Worm (Caenorhabditis elegans) whole organism, early embryonic: Measurements from ENCODE around the gene nhr-84.
"Not testable (repeated sequence)": the region's sequence is repeated elsewhere in the genome, so short reads cannot be mapped to it uniquely, and the experiment has no call there.

Source experiments
- B0310.2 ChIP-seq: sonication (generic microtip); optimal IDR thresholded peaks from 2 replicates; lab custom pipeline; 2016; ENCODE audit warnings: mild to moderate bottlenecking, missing genetic modification characterization, missing compliant biosample characterization
- F13C5.2 ChIP-seq: sonication (generic microtip); optimal IDR thresholded peaks from 2 replicates; lab custom pipeline; 2017; ENCODE audit warnings: mild to moderate bottlenecking, missing genetic modification characterization, inconsistent platforms, missing compliant biosample characterization
- aly-1 ChIP-seq: sonication (generic microtip); optimal IDR thresholded peaks from 2 replicates; lab custom pipeline; 2016; ENCODE audit warnings: missing genetic modification characterization, missing compliant biosample characterization
- ama-1 ChIP-seq: fragments of 150-350 bp; optimal IDR thresholded peaks from 2 replicates; lab custom pipeline; 2014
- ceh-13 ChIP-seq: fragments of 200-800 bp; sonication (Bioruptor generic); optimal IDR thresholded peaks from 2 replicates; lab custom pipeline; 2018; ENCODE audit warnings: mild to moderate bottlenecking, missing genetic modification characterization, missing compliant biosample characterization
- ceh-36 ChIP-seq: sonication (generic microtip); optimal IDR thresholded peaks from 2 replicates; lab custom pipeline; 2016; ENCODE audit warnings: missing genetic modification characterization, inconsistent platforms, missing compliant biosample characterization
- ets-7 ChIP-seq: sonication (generic microtip); optimal IDR thresholded peaks from 2 replicates; lab custom pipeline; 2016; ENCODE audit warnings: missing genotype, missing genetic modification characterization, missing compliant biosample characterization
- flt-1 ChIP-seq: fragments of 200-800 bp; sonication (Bioruptor generic); IDR thresholded peaks from 2 replicates; pipeline ENCODE4 v1.3.6; 2022; ENCODE audit warnings: missing genetic modification characterization, missing compliant biosample characterization
- hmbx-1 ChIP-seq: sonication (generic microtip); optimal IDR thresholded peaks from 2 replicates; lab custom pipeline; 2016; ENCODE audit warnings: mild to moderate bottlenecking, missing genetic modification characterization, missing compliant biosample characterization
- hmg-4 ChIP-seq: fragments of 200-800 bp; sonication (Bioruptor generic); optimal IDR thresholded peaks from 2 replicates; lab custom pipeline; 2018; ENCODE audit warnings: mild to moderate bottlenecking, missing genetic modification characterization, missing compliant biosample characterization
- hnd-1 ChIP-seq: sonication (generic microtip); optimal IDR thresholded peaks from 2 replicates; lab custom pipeline; 2016; ENCODE audit warnings: missing genetic modification characterization, missing compliant biosample characterization
- pes-1 ChIP-seq: fragments of 200-800 bp; sonication (Bioruptor generic); IDR thresholded peaks from 2 replicates; pipeline ENCODE4 v1.3.6; 2022; ENCODE audit warnings: missing genetic modification reagents, missing genetic modification characterization, missing compliant biosample characterization
- scrt-1 ChIP-seq: fragments of 200-800 bp; sonication (Bioruptor generic); IDR thresholded peaks from 2 replicates; pipeline ENCODE4 v1.3.6; 2022; ENCODE audit warnings: missing genetic modification characterization, missing compliant biosample characterization
- sea-1 ChIP-seq: fragments of 200-800 bp; sonication (Bioruptor generic); conservative IDR thresholded peaks from 2 replicates; pipeline ENCODE4 v1.3.6; 2022; ENCODE audit warnings: missing genetic modification characterization, missing compliant biosample characterization
- tbx-11 ChIP-seq: fragments of 200-800 bp; sonication (Bioruptor generic); IDR thresholded peaks from 2 replicates; pipeline ENCODE4 v1.3.6; 2022; ENCODE audit warnings: missing genetic modification characterization, missing compliant biosample characterization
- tbx-37 ChIP-seq: fragments of 200-800 bp; sonication (Bioruptor generic); conservative IDR thresholded peaks from 2 replicates; pipeline ENCODE4 v1.3.6; 2022; ENCODE audit warnings: missing genetic modification reagents, missing genetic modification characterization, missing compliant biosample characterization
- tra-4 ChIP-seq: sonication (generic microtip); optimal IDR thresholded peaks from 2 replicates; lab custom pipeline; 2017; ENCODE audit warnings: missing genetic modification characterization, missing compliant biosample characterization

Gene nhr-84

ce11 chrV:15915919-15916318 is 36.5 kb upstream of the nhr-84 start, which contains the start of gene gst-38:
gst-38 (minus strand) TSS chrV:15916070.
- no peak for TF ChIP-seq tra-4
- TF ChIP-seq tbx-11 = no peak
- no peak for TF ChIP-seq hnd-1 (tag; lab: Kevin White, UChicago)
- TF ChIP-seq ceh-13 (GFP tag; lab: Kevin White, UChicago) = no peak
- TF ChIP-seq hmg-4 (GFP tag; lab: Kevin White, UChicago) = no peak
- TF ChIP-seq ceh-36 (tag; lab: Kevin White, UChicago) = no peak
- TF ChIP-seq F13C5.2 (tag; lab: Kevin White, UChicago) = no peak
- TF ChIP-seq pes-1 (GFP tag; lab: Robert Waterston, UW) = no peak
- no peak for TF ChIP-seq hmbx-1 (tag; lab: Kevin White, UChicago)
- TF ChIP-seq tbx-37 (GFP tag; lab: Robert Waterston, UW) = no peak
- TF ChIP-seq B0310.2 (tag; lab: Kevin White, UChicago) = no peak
- TF ChIP-seq flt-1 (GFP tag; lab: Robert Waterston, UW) = no peak
- TF ChIP-seq ama-1 = no peak

- TF ChIP-seq tbx-37 (GFP tag; lab: Robert Waterston, UW) (no peak), ama-1 (no peak), F13C5.2 (tag; lab: Kevin White, UChicago) (no peak), ceh-13 (GFP tag; lab: Kevin White, UChicago) (no peak)
Measured at ce11 chrV:15915307-15915706, 35.9 kb upstream of the nhr-84 start.

- no peak for TF ChIP-seq flt-1 (GFP tag; lab: Robert Waterston, UW)
- TF ChIP-seq hmbx-1 (tag; lab: Kevin White, UChicago) = no peak
Measured at ce11 chrV:15914774-15915173, 35.4 kb upstream of the nhr-84 start.

ce11 chrV:15913714-15914113 is 34.3 kb upstream of the nhr-84 start, which contains the start of gene F35E8.7:
F35E8.7 (plus strand) TSS chrV:15914014.
- TF ChIP-seq aly-1 (tag; lab: Kevin White, UChicago) = no peak

- TF ChIP-seq ama-1 (no peak), B0310.2 (tag; lab: Kevin White, UChicago) (no peak), sea-1 (GFP tag; lab: Robert Waterston, UW) (no peak), ets-7 (tag; lab: Kevin White, UChicago) (no peak), hmbx-1 (tag; lab: Kevin White, UChicago) (no peak), ceh-36 (tag; lab: Kevin White, UChicago) (no peak), tbx-11 (no peak), hmg-4 (GFP tag; lab: Kevin White, UChicago) (no peak), F13C5.2 (tag; lab: Kevin White, UChicago) (no peak), tra-4 (no peak), aly-1 (tag; lab: Kevin White, UChicago) (no peak), flt-1 (GFP tag; lab: Robert Waterston, UW) (no peak), hnd-1 (tag; lab: Kevin White, UChicago) (no peak), pes-1 (GFP tag; lab: Robert Waterston, UW) (no peak)
Measured at ce11 chrV:15912677-15913076, 33.3 kb upstream of the nhr-84 start.

ce11 chrV:15911848-15912247 is 32.4 kb upstream of the nhr-84 start, which contains the start of gene F35E8.6:
F35E8.6 (plus strand) TSS chrV:15912148.
- TF ChIP-seq F13C5.2 (tag; lab: Kevin White, UChicago) (no peak), tbx-11 (no peak), scrt-1 (GFP tag; lab: Robert Waterston, UW) (no peak), ama-1 (no peak), tbx-37 (GFP tag; lab: Robert Waterston, UW) (no peak), pes-1 (GFP tag; lab: Robert Waterston, UW) (no peak), aly-1 (tag; lab: Kevin White, UChicago) (no peak), sea-1 (GFP tag; lab: Robert Waterston, UW) (no peak), ceh-13 (GFP tag; lab: Kevin White, UChicago) (no peak)

- not testable (repeated sequence) for TF ChIP-seq ceh-36, ets-7, B0310.2 (tag; lab: Kevin White, UChicago)
Measured at ce11 chrV:15905530-15905929, 26.1 kb upstream of the nhr-84 start, which contains the start of the genes F35E8.1 and F35E8.2. F35E8.1 (minus strand) TSS chrV:15905630. F35E8.2 (plus strand) TSS chrV:15905661.

ce11 chrV:15900564-15900963 is 21.2 kb upstream of the nhr-84 start:
- TF ChIP-seq flt-1 (GFP tag; lab: Robert Waterston, UW) = no peak
- TF ChIP-seq pes-1 (GFP tag; lab: Robert Waterston, UW) = no peak
- no peak for TF ChIP-seq ama-1
- TF ChIP-seq F13C5.2 (tag; lab: Kevin White, UChicago) = no peak

- TF ChIP-seq ets-7 (tag; lab: Kevin White, UChicago) (no peak), hnd-1 (tag; lab: Kevin White, UChicago) (no peak), ceh-36 (tag; lab: Kevin White, UChicago) (no peak), flt-1 (GFP tag; lab: Robert Waterston, UW) (no peak), tbx-37 (GFP tag; lab: Robert Waterston, UW) (no peak), aly-1 (tag; lab: Kevin White, UChicago) (no peak), scrt-1 (GFP tag; lab: Robert Waterston, UW) (no peak)
Measured at ce11 chrV:15899696-15900095, 20.3 kb upstream of the nhr-84 start, which contains the start of gene T06C12.14. T06C12.14 (plus strand) TSS chrV:15899996.
